Fruit fly (Drosophila melanogaster) whole organism, embryonic: ENCODE data around the gene C901.

Experiments
- Blimp-1 ChIP-seq: fragments of 200-800 bp; sonication (Bioruptor generic); optimal IDR thresholded peaks from 3 replicates; lab custom pipeline; 2018; ENCODE audit warnings: missing biosample characterization, missing genetic modification characterization, mild to moderate bottlenecking, moderate library complexity, missing genetic modification reagents
- CG10431 ChIP-seq: fragments of 200-800 bp; sonication (Bioruptor generic); optimal IDR thresholded peaks from 3 replicates; lab custom pipeline; 2018; ENCODE audit warnings: missing biosample characterization, mild to moderate bottlenecking, missing genetic modification characterization
- CG11093 ChIP-seq: fragments of 200-800 bp; sonication (Bioruptor generic); IDR thresholded peaks from 3 replicates; pipeline ENCODE4 v1.3.6; 2022; ENCODE audit warnings: missing biosample characterization, missing genetic modification characterization
- CG11560 ChIP-seq: fragments of 200-800 bp; sonication (Bioruptor generic); IDR thresholded peaks from 3 replicates; pipeline ENCODE4 v1.3.6; 2022; ENCODE audit warnings: missing biosample characterization, missing genetic modification characterization
- CG12219 ChIP-seq: fragments of 200-800 bp; sonication (Bioruptor generic); optimal IDR thresholded peaks from 3 replicates; lab custom pipeline; 2018; ENCODE audit warnings: missing biosample characterization, mild to moderate bottlenecking, missing genetic modification characterization
- CG12942 ChIP-seq: fragments of 200-800 bp; sonication (Bioruptor generic); optimal IDR thresholded peaks from 3 replicates; lab custom pipeline; 2016; ENCODE audit warnings: missing biosample characterization, missing genetic modification characterization
- CG13287 ChIP-seq: fragments of 200-800 bp; sonication (Bioruptor generic); IDR thresholded peaks from 2 replicates; pipeline ENCODE4 v1.3.6; 2022; ENCODE audit warnings: missing biosample characterization, missing genetic modification characterization; ENCODE audit not compliant: partially characterized antibody
- CG13775 ChIP-seq: fragments of 200-800 bp; sonication (Bioruptor generic); optimal IDR thresholded peaks from 3 replicates; lab custom pipeline; 2017; ENCODE audit warnings: missing biosample characterization, mild to moderate bottlenecking, missing genetic modification characterization
- CG15696 ChIP-seq: fragments of 200-800 bp; sonication (Bioruptor generic); optimal IDR thresholded peaks from 2 replicates; lab custom pipeline; 2019; ENCODE audit warnings: missing biosample characterization, mild to moderate bottlenecking, missing genetic modification characterization, moderate library complexity
- CG16815 ChIP-seq: fragments of 200-800 bp; sonication (Bioruptor generic); optimal IDR thresholded peaks from 3 replicates; lab custom pipeline; 2017; ENCODE audit warnings: missing biosample characterization, mild to moderate bottlenecking, missing genetic modification characterization
- CG16863 ChIP-seq: fragments of 200-800 bp; sonication (Bioruptor generic); optimal IDR thresholded peaks from 3 replicates; lab custom pipeline; 2016; ENCODE audit warnings: missing biosample characterization, missing genetic modification characterization
- CG17359 ChIP-seq: fragments of 200-800 bp; sonication (Bioruptor generic); optimal IDR thresholded peaks from 3 replicates; lab custom pipeline; 2018; ENCODE audit warnings: missing biosample characterization, mild to moderate bottlenecking, missing genetic modification characterization, moderate library complexity
- CG18619 ChIP-seq: fragments of 200-800 bp; sonication (Bioruptor generic); optimal IDR thresholded peaks from 3 replicates; lab custom pipeline; 2017; ENCODE audit warnings: missing biosample characterization, mild to moderate bottlenecking, missing genetic modification characterization
- CG2712 ChIP-seq: fragments of 200-800 bp; optimal IDR thresholded peaks from 3 replicates; lab custom pipeline; 2019; ENCODE audit warnings: missing biosample characterization, mild to moderate bottlenecking, missing genetic modification characterization, moderate library complexity
- CG2889 ChIP-seq: fragments of 200-800 bp; sonication (Bioruptor generic); IDR thresholded peaks from 3 replicates; pipeline ENCODE4 v1.3.6; 2022; ENCODE audit warnings: missing biosample characterization, missing genetic modification characterization
- CG30403 ChIP-seq: fragments of 200-800 bp; sonication (Bioruptor generic); optimal IDR thresholded peaks from 3 replicates; lab custom pipeline; 2016; ENCODE audit warnings: missing biosample characterization, missing genetic modification characterization
- CG4707 ChIP-seq: fragments of 200-800 bp; sonication (Bioruptor generic); optimal IDR thresholded peaks from 2 replicates; lab custom pipeline; 2018; ENCODE audit warnings: missing biosample characterization, mild to moderate bottlenecking, missing genetic modification characterization, moderate library complexity
- CG4730 ChIP-seq: fragments of 200-800 bp; sonication (Bioruptor generic); IDR thresholded peaks from 2 replicates; pipeline ENCODE4 v1.3.6; 2022; ENCODE audit warnings: missing biosample characterization, missing genetic modification characterization
- CG4820 ChIP-seq: fragments of 200-800 bp; sonication (Bioruptor generic); optimal IDR thresholded peaks from 3 replicates; lab custom pipeline; 2016; ENCODE audit warnings: missing biosample characterization, missing genetic modification characterization
- CG7556 ChIP-seq: fragments of 200-800 bp; sonication (Bioruptor generic); optimal IDR thresholded peaks from 2 replicates; lab custom pipeline; 2017; ENCODE audit warnings: missing biosample characterization, mild to moderate bottlenecking, missing genetic modification characterization
- HHEX ChIP-seq: fragments of 200-800 bp; sonication (Bioruptor generic); optimal IDR thresholded peaks from 3 replicates; lab custom pipeline; 2017; ENCODE audit warnings: missing biosample characterization, mild to moderate bottlenecking, missing genetic modification characterization, missing genetic modification reagents
- HLH3B ChIP-seq: fragments of 200-800 bp; sonication (Bioruptor generic); IDR thresholded peaks from 2 replicates; pipeline ENCODE4 v1.3.6; 2022; ENCODE audit warnings: missing biosample characterization, missing genetic modification characterization
- Hr3 ChIP-seq: fragments of 200-800 bp; sonication (Bioruptor generic); optimal IDR thresholded peaks from 3 replicates; lab custom pipeline; 2016; ENCODE audit warnings: missing biosample characterization, missing genetic modification characterization
- Lhr ChIP-seq: fragments of 200-800 bp; sonication (Bioruptor generic); optimal IDR thresholded peaks from 3 replicates; lab custom pipeline; 2017; ENCODE audit warnings: mild to moderate bottlenecking, missing biosample characterization, missing genetic modification reagents, missing genetic modification characterization
- MESR4 ChIP-seq: fragments of 200-800 bp; sonication (Bioruptor generic); optimal IDR thresholded peaks from 2 replicates; lab custom pipeline; 2018; ENCODE audit warnings: missing biosample characterization, mild to moderate bottlenecking, missing genetic modification characterization, moderate library complexity
- Oli ChIP-seq: fragments of 200-800 bp; sonication (Bioruptor generic); optimal IDR thresholded peaks from 2 replicates; lab custom pipeline; 2018; ENCODE audit warnings: missing biosample characterization, mild to moderate bottlenecking, missing genetic modification characterization, moderate library complexity
- Rx ChIP-seq: fragments of 200-800 bp; sonication (Bioruptor generic); IDR thresholded peaks from 2 replicates; pipeline ENCODE4 v1.3.6; 2022; ENCODE audit warnings: missing biosample characterization, missing genetic modification characterization
- Sox102F ChIP-seq: fragments of 200-800 bp; sonication (Bioruptor generic); optimal IDR thresholded peaks from 2 replicates; lab custom pipeline; 2018; ENCODE audit warnings: missing biosample characterization, mild to moderate bottlenecking, missing genetic modification characterization, moderate library complexity
- Sry-β ChIP-seq: fragments of 200-800 bp; sonication (Bioruptor generic); optimal IDR thresholded peaks from 2 replicates; lab custom pipeline; 2018; ENCODE audit warnings: missing biosample characterization, mild to moderate bottlenecking, missing genetic modification characterization, moderate library complexity
- Sry-δ ChIP-seq: fragments of 200-800 bp; sonication (Bioruptor generic); optimal IDR thresholded peaks from 2 replicates; lab custom pipeline; 2016; ENCODE audit warnings: missing biosample characterization, missing genetic modification characterization
- ash1 ChIP-seq: fragments of 200-800 bp; sonication (Bioruptor generic); optimal IDR thresholded peaks from 2 replicates; lab custom pipeline; 2018; ENCODE audit warnings: missing biosample characterization, mild to moderate bottlenecking, missing genetic modification characterization
- chinmo ChIP-seq: fragments of 200-800 bp; sonication (Bioruptor generic); IDR thresholded peaks from 4 replicates; pipeline ENCODE4 v1.3.6; 2022; ENCODE audit warnings: missing biosample characterization, missing genetic modification characterization; ENCODE audit not compliant: partially characterized antibody
- crol ChIP-seq: fragments of 200-800 bp; sonication (Bioruptor generic); IDR thresholded peaks from 2 replicates; pipeline ENCODE4 v1.3.6; 2022; ENCODE audit warnings: missing biosample characterization, missing genetic modification characterization
- esg ChIP-seq: fragments of 200-800 bp; sonication (Bioruptor generic); conservative IDR thresholded peaks from 2 replicates; pipeline ENCODE4 v1.3.6; 2022; ENCODE audit warnings: missing biosample characterization, missing genetic modification characterization
- fd102C ChIP-seq: fragments of 200-800 bp; sonication (Bioruptor generic); optimal IDR thresholded peaks from 2 replicates; lab custom pipeline; 2018; ENCODE audit warnings: missing biosample characterization, mild to moderate bottlenecking, missing genetic modification characterization, moderate library complexity
- fd3F ChIP-seq: fragments of 200-800 bp; sonication (Bioruptor generic); optimal IDR thresholded peaks from 2 replicates; lab custom pipeline; 2018; ENCODE audit warnings: missing biosample characterization, mild to moderate bottlenecking, missing genetic modification characterization, moderate library complexity
- gem ChIP-seq: fragments of 200-800 bp; sonication (Bioruptor generic); optimal IDR thresholded peaks from 2 replicates; lab custom pipeline; 2019; ENCODE audit warnings: missing biosample characterization, mild to moderate bottlenecking, missing genetic modification characterization, moderate library complexity
- jigr1 ChIP-seq: fragments of 200-800 bp; sonication (Bioruptor generic); IDR thresholded peaks from 3 replicates; pipeline ENCODE4 v1.3.6; 2022; ENCODE audit warnings: missing biosample characterization, missing genetic modification characterization
- lola ChIP-seq, 3 experiments: fragments of >200 bp in 2 of 3; fragments of 200-800 bp in 1 of 3; sonication (Bioruptor generic) in 1 of 3; optimal IDR thresholded peaks; 2 replicates each; lab custom pipeline; 2017 to 2019; ENCODE audit warnings: missing biosample characterization in 3 of 3, missing genetic modification characterization in 3 of 3, mild to moderate bottlenecking in 1 of 3, moderate library complexity in 1 of 3
- nerfin-1 ChIP-seq: fragments of 200-800 bp; sonication (Bioruptor generic); optimal IDR thresholded peaks from 3 replicates; lab custom pipeline; 2019; ENCODE audit warnings: missing biosample characterization, mild to moderate bottlenecking, missing genetic modification characterization, moderate library complexity
- odd ChIP-seq: fragments of 200-800 bp; sonication (Bioruptor generic); optimal IDR thresholded peaks from 2 replicates; lab custom pipeline; 2017; ENCODE audit warnings: missing biosample characterization, mild to moderate bottlenecking, missing genetic modification characterization
- onecut ChIP-seq: fragments of 200-800 bp; sonication (Bioruptor generic); IDR thresholded peaks from 2 replicates; pipeline ENCODE4 v1.3.6; 2022; ENCODE audit warnings: missing biosample characterization, missing genetic modification characterization
- org-1 ChIP-seq: fragments of 200-800 bp; sonication (Bioruptor generic); optimal IDR thresholded peaks from 2 replicates; lab custom pipeline; 2017; ENCODE audit warnings: missing biosample characterization, missing genetic modification characterization
- peb ChIP-seq: fragments of 200-800 bp; sonication (Bioruptor generic); IDR thresholded peaks from 2 replicates; pipeline ENCODE4 v1.3.6; 2022; ENCODE audit warnings: missing biosample characterization, missing genetic modification characterization
- sim ChIP-seq: fragments of 200-800 bp; sonication (Bioruptor generic); IDR thresholded peaks from 2 replicates; pipeline ENCODE4 v1.3.6; 2022; ENCODE audit warnings: missing biosample characterization, missing genetic modification characterization
- so ChIP-seq: fragments of 200-800 bp; sonication (Bioruptor generic); IDR thresholded peaks from 3 replicates; pipeline ENCODE4 v1.3.6; 2022; ENCODE audit warnings: missing biosample characterization, missing genetic modification characterization
- sqz ChIP-seq: fragments of 200-800 bp; sonication (Bioruptor generic); optimal IDR thresholded peaks from 3 replicates; lab custom pipeline; 2018; ENCODE audit warnings: missing biosample characterization, mild to moderate bottlenecking, missing genetic modification characterization
- stc ChIP-seq: fragments of 200-800 bp; sonication (Bioruptor generic); IDR thresholded peaks from 2 replicates; pipeline ENCODE4 v1.3.6; 2022; ENCODE audit warnings: missing biosample characterization, missing genetic modification characterization

The C901 gene

dm6 chrX:10966978-10967731, at the start of gene C901 (continued):
- TF ChIP-seq fd3F (GFP tag; lab: Kevin White, UChicago), result peak; percentile 29
- TF ChIP-seq CG13287, result no peak
- TF ChIP-seq MESR4 (GFP tag; lab: Kevin White, UChicago), result no peak
- peak; percentile 43 for TF ChIP-seq odd (GFP tag; lab: Kevin White, UChicago)
- no peak for TF ChIP-seq Sry-β (GFP tag; lab: Kevin White, UChicago)
- TF ChIP-seq Lhr (GFP tag; lab: Kevin White, UChicago), result peak; percentile 26
- peak; percentile 74 for TF ChIP-seq HLH3B (GFP tag; lab: Robert Waterston, UW)
- TF ChIP-seq Oli (tag; lab: Kevin White, UChicago), result peak; percentile 79
- TF ChIP-seq org-1 (GFP tag; lab: Kevin White, UChicago), result peak; percentile 41
- peak; percentile 23 for TF ChIP-seq HHEX
- TF ChIP-seq peb (GFP tag; lab: Robert Waterston, UW), result peak; percentile 30; the same call in 1 of the 2 replicates
- peak; percentile 60 for TF ChIP-seq onecut
- TF ChIP-seq CG12219 (GFP tag; lab: Kevin White, UChicago), result peak; percentile 27
- peak; percentile 63 for TF ChIP-seq CG4730 (GFP tag; lab: Robert Waterston, UW)
- TF ChIP-seq fd102C, result no peak
- TF ChIP-seq CG18619 (GFP tag; lab: Kevin White, UChicago), result peak; percentile 47
- peak; percentile 38 for TF ChIP-seq CG4820 (GFP tag; lab: Kevin White, UChicago)
- TF ChIP-seq sqz (GFP tag; lab: Kevin White, UChicago), result peak; percentile 54
- TF ChIP-seq Hr3 (GFP tag; lab: Kevin White, UChicago), result peak; percentile 56
- peak; percentile 29; the same call in 1 of the 3 replicates for TF ChIP-seq CG11560 (tag; lab: Robert Waterston, UW)
- peak; percentile 86 for TF ChIP-seq CG2712
- peak; percentile 63; the same call in 1 of the 3 replicates for TF ChIP-seq so (GFP tag; lab: Robert Waterston, UW)
- TF ChIP-seq nerfin-1 (tag; lab: Kevin White, UChicago), result peak; percentile 76
- TF ChIP-seq sim (GFP tag; lab: Robert Waterston, UW), result no peak
- TF ChIP-seq ash1 (GFP tag; lab: Kevin White, UChicago), result no peak
- TF ChIP-seq Rx (GFP tag; lab: Robert Waterston, UW), result no peak
- TF ChIP-seq gem, result peak; percentile 90
- peak; percentile 80 for TF ChIP-seq Sox102F (GFP tag; lab: Kevin White, UChicago)
- no peak for TF ChIP-seq CG16863 (GFP tag; lab: Kevin White, UChicago)
- TF ChIP-seq CG16815, result peak; percentile 5
- TF ChIP-seq CG13775 (GFP tag; lab: Kevin White, UChicago), result peak; percentile 19
- no peak for TF ChIP-seq Sry-δ (GFP tag; lab: Kevin White, UChicago)
- TF ChIP-seq esg (GFP tag; lab: Robert Waterston, UW), result peak; percentile 59
- peak; percentile 72 for TF ChIP-seq CG17359
- peak; percentile 64 for TF ChIP-seq CG10431
- peak in 1 of 3 experiments; percentile 82 for TF ChIP-seq lola (GFP tag; optimal IDR thresholded peaks at IDR 0.05; lab: Kevin White, UChicago)
- no peak for TF ChIP-seq CG2889
- peak; percentile 63 for TF ChIP-seq stc (GFP tag; lab: Robert Waterston, UW)
- peak; percentile 59; the same call in 1 of the 3 replicates for TF ChIP-seq CG11093
- peak; percentile 46; the same call in 2 of the 3 replicates for TF ChIP-seq jigr1
- peak; percentile 71 for TF ChIP-seq CG7556 (GFP tag; lab: Kevin White, UChicago)
- peak; percentile 3 for TF ChIP-seq CG4707 (GFP tag; lab: Kevin White, UChicago)
- TF ChIP-seq CG30403 (GFP tag; lab: Kevin White, UChicago), result peak; percentile 68
- TF ChIP-seq crol, result no peak
- peak; percentile 27 for TF ChIP-seq CG15696 (tag; lab: Kevin White, UChicago)
- TF ChIP-seq Blimp-1, result peak; percentile 83
- no peak for TF ChIP-seq chinmo (GFP tag; lab: Robert Waterston, UW)
- TF ChIP-seq CG12942 (GFP tag; lab: Kevin White, UChicago), result peak; percentile 13
